Worm (Caenorhabditis elegans): Measurements from ENCODE around the gene Y71H10B.1.

Y71H10B.1 gene

ce11 chrX:2852388-2852908 lies 12.4 kb upstream of the Y71H10B.1 start, which contains the start of gene kin-29:
TSS of gene kin-29 (minus strand) at chrX:2852438.
- TF ChIP-seq tra-4 (tag; optimal IDR thresholded peaks at IDR 0.05) (peak; percentile 50), hmg-4 (GFP tag; optimal IDR thresholded peaks at IDR 0.05) (peak; percentile 94), hnd-1 (tag; optimal IDR thresholded peaks at IDR 0.05) (peak; percentile 12), F13C5.2 (tag; optimal IDR thresholded peaks at IDR 0.05) (peak; percentile 82), ceh-13 (GFP tag; optimal IDR thresholded peaks at IDR 0.05) (no peak), flt-1 (GFP tag; IDR thresholded peaks at IDR 0.05) (peak; percentile 3; the same call in 1 of the 2 replicates), pes-1 (GFP tag; IDR thresholded peaks at IDR 0.05) (no peak), aly-1 (tag; optimal IDR thresholded peaks at IDR 0.05) (peak; percentile 85), tbx-37 (GFP tag; conservative IDR thresholded peaks at IDR 0.05) (no peak), scrt-1 (GFP tag; IDR thresholded peaks at IDR 0.05) (peak; percentile 38; the same call in 1 of the 2 replicates)

- no peak for TF ChIP-seq scrt-1 (GFP tag; IDR thresholded peaks at IDR 0.05)
These were observed 3.4 kb upstream of the Y71H10B.1 start for ce11 chrX:2843508-2843907.

- TF ChIP-seq ceh-36 (tag; optimal IDR thresholded peaks at IDR 0.05) (no peak), flt-1 (GFP tag; IDR thresholded peaks at IDR 0.05) (no peak), ama-1 (optimal IDR thresholded peaks at IDR 0.05) (no peak), aly-1 (tag; optimal IDR thresholded peaks at IDR 0.05) (no peak), tra-4 (tag; optimal IDR thresholded peaks at IDR 0.05) (no peak), ets-7 (tag; optimal IDR thresholded peaks at IDR 0.05) (no peak), tbx-11 (GFP tag; IDR thresholded peaks at IDR 0.05) (no peak)
These were observed 1.7 kb upstream of the Y71H10B.1 start for ce11 chrX:2841754-2842153.

- no peak for TF ChIP-seq hmbx-1 (tag; optimal IDR thresholded peaks at IDR 0.05)
- TF ChIP-seq flt-1 (GFP tag; IDR thresholded peaks at IDR 0.05), result no peak
- no peak for TF ChIP-seq scrt-1 (GFP tag; IDR thresholded peaks at IDR 0.05)
- TF ChIP-seq hnd-1 (tag; optimal IDR thresholded peaks at IDR 0.05), result no peak
- TF ChIP-seq F13C5.2 (tag; optimal IDR thresholded peaks at IDR 0.05), result no peak
- TF ChIP-seq hmg-4 (GFP tag; optimal IDR thresholded peaks at IDR 0.05), result no peak
These were observed 1.5 kb downstream of the Y71H10B.1 start for ce11 chrX:2838619-2839018.

ce11 chrX:2837477-2837876 lies 2.6 kb downstream of the Y71H10B.1 start:
- TF ChIP-seq ceh-36 (tag; optimal IDR thresholded peaks at IDR 0.05), result no peak
- TF ChIP-seq ama-1 (optimal IDR thresholded peaks at IDR 0.05), result no peak
- no peak for TF ChIP-seq flt-1 (GFP tag; IDR thresholded peaks at IDR 0.05)
- TF ChIP-seq aly-1 (tag; optimal IDR thresholded peaks at IDR 0.05), result no peak
- TF ChIP-seq ceh-13 (GFP tag; optimal IDR thresholded peaks at IDR 0.05), result no peak
- TF ChIP-seq hmg-4 (GFP tag; optimal IDR thresholded peaks at IDR 0.05), result no peak
- no peak for TF ChIP-seq hnd-1 (tag; optimal IDR thresholded peaks at IDR 0.05)
- TF ChIP-seq pes-1 (GFP tag; IDR thresholded peaks at IDR 0.05), result no peak
- no peak for TF ChIP-seq hmbx-1 (tag; optimal IDR thresholded peaks at IDR 0.05)
- no peak for TF ChIP-seq tbx-11 (GFP tag; IDR thresholded peaks at IDR 0.05)
- no peak for TF ChIP-seq tra-4 (tag; optimal IDR thresholded peaks at IDR 0.05)
- no peak for TF ChIP-seq sea-1 (GFP tag; conservative IDR thresholded peaks at IDR 0.05)

- TF ChIP-seq tbx-11 (GFP tag; IDR thresholded peaks at IDR 0.05) (no peak), ets-7 (tag; optimal IDR thresholded peaks at IDR 0.05) (no peak), tbx-37 (GFP tag; conservative IDR thresholded peaks at IDR 0.05) (no peak), scrt-1 (GFP tag; IDR thresholded peaks at IDR 0.05) (no peak), B0310.2 (tag; optimal IDR thresholded peaks at IDR 0.05) (no peak), tra-4 (tag; optimal IDR thresholded peaks at IDR 0.05) (no peak)
These were observed 3.3 kb downstream of the Y71H10B.1 start for ce11 chrX:2836770-2837169.

ce11 chrX:2827702-2828182 lies 12.3 kb downstream of the Y71H10B.1 start, which contains the start of gene ssr-2:
TSS of gene ssr-2 (minus strand) at chrX:2827752.
- no peak for TF ChIP-seq hmbx-1 (tag; optimal IDR thresholded peaks at IDR 0.05)
- TF ChIP-seq tbx-37 (GFP tag; conservative IDR thresholded peaks at IDR 0.05), result no peak
- no peak for TF ChIP-seq pes-1 (GFP tag; IDR thresholded peaks at IDR 0.05)
- no peak for TF ChIP-seq F13C5.2 (tag; optimal IDR thresholded peaks at IDR 0.05)
- no peak for TF ChIP-seq flt-1 (GFP tag; IDR thresholded peaks at IDR 0.05)
- no peak for TF ChIP-seq tbx-11 (GFP tag; IDR thresholded peaks at IDR 0.05)

- TF ChIP-seq flt-1 (GFP tag; IDR thresholded peaks at IDR 0.05), result no peak
- TF ChIP-seq tra-4 (tag; optimal IDR thresholded peaks at IDR 0.05), result no peak
- no peak for TF ChIP-seq pes-1 (GFP tag; IDR thresholded peaks at IDR 0.05)
- no peak for TF ChIP-seq tbx-37 (GFP tag; conservative IDR thresholded peaks at IDR 0.05)
- no peak for TF ChIP-seq scrt-1 (GFP tag; IDR thresholded peaks at IDR 0.05)
These were observed 13.8 kb downstream of the Y71H10B.1 start for ce11 chrX:2826337-2826736.

ce11 chrX:2820148-2820547 lies 19.9 kb downstream of the Y71H10B.1 start, which contains the start of gene tsp-6:
TSS of gene tsp-6 (plus strand) at chrX:2820448.
- TF ChIP-seq sea-1 (GFP tag; conservative IDR thresholded peaks at IDR 0.05) (no peak), tra-4 (tag; optimal IDR thresholded peaks at IDR 0.05) (no peak), pes-1 (GFP tag; IDR thresholded peaks at IDR 0.05) (no peak), ceh-36 (tag; optimal IDR thresholded peaks at IDR 0.05) (no peak), aly-1 (tag; optimal IDR thresholded peaks at IDR 0.05) (no peak), hmg-4 (GFP tag; optimal IDR thresholded peaks at IDR 0.05) (no peak)

Measured in whole organism, early embryonic.